Worm (Caenorhabditis elegans) whole organism, young adult: Measurements from ENCODE around the gene zipt-9.

ENCODE experiments used
- B0035.1 ChIP-seq: sonication (generic microtip); optimal IDR thresholded peaks from 2 replicates; lab custom pipeline; 2016; ENCODE audit warnings: missing genetic modification characterization, mild to moderate bottlenecking, missing compliant biosample characterization, missing genotype, missing genetic modification reagents
- B0336.3 ChIP-seq: fragments of 200-800 bp; sonication (Bioruptor generic); IDR thresholded peaks from 2 replicates; pipeline ENCODE4 v1.3.6; 2022; ENCODE audit warnings: missing genetic modification characterization, missing compliant biosample characterization
- D2030.7 ChIP-seq: fragments of 200-800 bp; sonication (Bioruptor generic); IDR thresholded peaks from 2 replicates; pipeline ENCODE4 v1.3.6; 2022; ENCODE audit warnings: missing genetic modification reagents, missing genetic modification characterization, missing compliant biosample characterization
- F33H1.4 ChIP-seq: fragments of 200-800 bp; sonication (Bioruptor generic); IDR thresholded peaks from 2 replicates; pipeline ENCODE4 v1.3.6; 2022; ENCODE audit warnings: missing genetic modification reagents, missing genetic modification characterization, missing compliant biosample characterization
- F37B4.10 ChIP-seq: fragments of 200-800 bp; sonication (Bioruptor generic); IDR thresholded peaks from 2 replicates; pipeline ENCODE4 v1.3.6; 2022; ENCODE audit warnings: missing genetic modification characterization, missing compliant biosample characterization
- F49E8.2 ChIP-seq: sonication (generic microtip); optimal IDR thresholded peaks from 3 replicates; lab custom pipeline; 2017; ENCODE audit warnings: missing genetic modification characterization, mild to moderate bottlenecking, missing compliant biosample characterization, antibody characterized with exemption, moderate library complexity; ENCODE audit not compliant: insufficient read depth
- F55B11.4 ChIP-seq: sonication (generic microtip); optimal IDR thresholded peaks from 2 replicates; lab custom pipeline; 2016; ENCODE audit warnings: missing compliant biosample characterization, missing genetic modification characterization, borderline replicate concordance; ENCODE audit not compliant: insufficient read depth
- Y56A3A.18 ChIP-seq: fragments of 200-800 bp; sonication (Bioruptor generic); IDR thresholded peaks from 2 replicates; pipeline ENCODE4 v1.3.6; 2022; ENCODE audit warnings: missing genetic modification reagents, missing genetic modification characterization, missing compliant biosample characterization
- Y67H2A.10 ChIP-seq: fragments of 200-800 bp; sonication (Bioruptor generic); conservative IDR thresholded peaks from 2 replicates; pipeline ENCODE4 v1.3.6; 2022; ENCODE audit warnings: missing genetic modification reagents, missing genetic modification characterization, missing compliant biosample characterization
- ZK185.1 ChIP-seq: sonication (generic microtip); optimal IDR thresholded peaks from 2 replicates; lab custom pipeline; 2016; ENCODE audit warnings: mild to moderate bottlenecking, missing genetic modification characterization, missing compliant biosample characterization; ENCODE audit not compliant: poor library complexity, severe bottlenecking
- ama-1 ChIP-seq, 3 experiments: fragments of 150-350 bp in 1 of 3; sonication (generic microtip) in 2 of 3; optimal IDR thresholded peaks; 2 replicates each; lab custom pipeline; 2014 to 2018; ENCODE audit warnings: missing biosample characterization in 2 of 3, missing genetic modification characterization in 2 of 3, missing genetic modification reagents in 2 of 3
- attf-3 ChIP-seq: fragments of 200-800 bp; sonication (Bioruptor generic); conservative IDR thresholded peaks from 2 replicates; pipeline ENCODE4 v1.3.6; 2022; ENCODE audit warnings: missing genetic modification reagents, missing genetic modification characterization, missing compliant biosample characterization
- attf-5 ChIP-seq: fragments of 200-800 bp; sonication (Bioruptor generic); optimal IDR thresholded peaks from 2 replicates; lab custom pipeline; 2018; ENCODE audit warnings: mild to moderate bottlenecking, missing genetic modification characterization, missing compliant biosample characterization
- cebp-2 ChIP-seq: fragments of 200-800 bp; sonication (Bioruptor generic); IDR thresholded peaks from 2 replicates; pipeline ENCODE4 v1.3.6; 2022; ENCODE audit warnings: missing genetic modification characterization, missing compliant biosample characterization
- ceh-27 ChIP-seq: fragments of 200-800 bp; sonication (Bioruptor generic); optimal IDR thresholded peaks from 2 replicates; lab custom pipeline; 2018; ENCODE audit warnings: mild to moderate bottlenecking, missing genetic modification characterization, moderate library complexity, missing compliant biosample characterization
- dox-1 ChIP-seq: fragments of 200-800 bp; sonication (Bioruptor generic); IDR thresholded peaks from 2 replicates; pipeline ENCODE4 v1.3.6; 2022; ENCODE audit warnings: missing genetic modification reagents, missing genetic modification characterization, missing compliant biosample characterization
- dpff-1 ChIP-seq: sonication (generic microtip); optimal IDR thresholded peaks from 2 replicates; lab custom pipeline; 2017; ENCODE audit warnings: mild to moderate bottlenecking, missing genetic modification characterization, missing compliant biosample characterization
- egl-18 ChIP-seq: fragments of 200-800 bp; sonication (Bioruptor generic); IDR thresholded peaks from 2 replicates; pipeline ENCODE4 v1.3.6; 2022; ENCODE audit warnings: missing genetic modification reagents, missing genetic modification characterization, missing compliant biosample characterization
- egl-44 ChIP-seq: fragments of 200-800 bp; sonication (Bioruptor generic); IDR thresholded peaks from 2 replicates; pipeline ENCODE4 v1.3.6; 2022; ENCODE audit warnings: missing genetic modification reagents, missing genetic modification characterization, missing compliant biosample characterization
- ekl-4 ChIP-seq: fragments of 200-800 bp; sonication (Bioruptor generic); IDR thresholded peaks from 2 replicates; pipeline ENCODE4 v1.3.6; 2022; ENCODE audit warnings: missing genetic modification reagents, missing genetic modification characterization, missing compliant biosample characterization
- him-1 ChIP-seq: sonication (generic microtip); optimal IDR thresholded peaks from 2 replicates; lab custom pipeline; 2016; ENCODE audit warnings: missing genotype, missing genetic modification reagents, missing genetic modification characterization, missing compliant biosample characterization
- hmg-20 ChIP-seq: fragments of 200-800 bp; sonication (Bioruptor generic); IDR thresholded peaks from 2 replicates; pipeline ENCODE4 v1.3.6; 2022; ENCODE audit warnings: missing genetic modification reagents, missing genetic modification characterization, missing compliant biosample characterization
- lag-1 ChIP-seq: fragments of 200-800 bp; sonication (Bioruptor generic); IDR thresholded peaks from 2 replicates; pipeline ENCODE4 v1.3.6; 2022; ENCODE audit warnings: missing genetic modification reagents, missing genetic modification characterization, missing compliant biosample characterization
- let-607 ChIP-seq, 2 experiments: fragments of 200-800 bp in 1 of 2; sonication (Bioruptor generic) in 1 of 2; sonication (generic microtip) in 1 of 2; optimal IDR thresholded peaks; 2 replicates each; lab custom pipeline; 2016 to 2018; ENCODE audit warnings: mild to moderate bottlenecking in 2 of 2, missing compliant biosample characterization in 2 of 2, missing genetic modification characterization in 2 of 2, moderate library complexity in 2 of 2, missing genotype in 1 of 2
- lin-26 ChIP-seq: fragments of 200-800 bp; sonication (Bioruptor generic); IDR thresholded peaks from 2 replicates; pipeline ENCODE4 v1.3.6; 2022; ENCODE audit warnings: missing genetic modification reagents, missing genetic modification characterization, missing compliant biosample characterization
- lin-54 ChIP-seq: fragments of 200-800 bp; sonication (Bioruptor generic); optimal IDR thresholded peaks from 2 replicates; lab custom pipeline; 2018; ENCODE audit warnings: mild to moderate bottlenecking, missing genetic modification characterization, missing compliant biosample characterization
- madf-10 ChIP-seq: sonication (generic microtip); optimal IDR thresholded peaks from 2 replicates; lab custom pipeline; 2016; ENCODE audit warnings: mild to moderate bottlenecking, missing genetic modification characterization, missing compliant biosample characterization
- madf-3 ChIP-seq: fragments of 200-800 bp; sonication (Bioruptor generic); IDR thresholded peaks from 2 replicates; pipeline ENCODE4 v1.3.6; 2022; ENCODE audit warnings: missing genetic modification reagents, missing genetic modification characterization, missing compliant biosample characterization
- madf-6 ChIP-seq: fragments of 200-800 bp; sonication (Bioruptor generic); IDR thresholded peaks from 2 replicates; pipeline ENCODE4 v1.3.6; 2022; ENCODE audit warnings: missing genetic modification reagents, missing genetic modification characterization, missing compliant biosample characterization
- madf-8 ChIP-seq: fragments of 200-800 bp; sonication (Bioruptor generic); conservative IDR thresholded peaks from 2 replicates; pipeline ENCODE4 v1.3.6; 2022; ENCODE audit warnings: missing genetic modification reagents, missing genetic modification characterization, missing compliant biosample characterization
- mcd-1 ChIP-seq: fragments of 200-800 bp; sonication (Bioruptor generic); IDR thresholded peaks from 2 replicates; pipeline ENCODE4 v1.3.6; 2022; ENCODE audit warnings: missing genetic modification reagents, missing genetic modification characterization, missing compliant biosample characterization
- nfya-1 ChIP-seq: sonication (generic microtip); optimal IDR thresholded peaks from 2 replicates; lab custom pipeline; 2017; ENCODE audit warnings: antibody characterized with exemption, missing compliant biosample characterization, missing genetic modification characterization, borderline replicate concordance; ENCODE audit not compliant: insufficient read depth
- nfya-2 ChIP-seq: fragments of 200-800 bp; sonication (Bioruptor generic); IDR thresholded peaks from 2 replicates; pipeline ENCODE4 v1.3.6; 2022; ENCODE audit warnings: missing genetic modification reagents, missing genetic modification characterization, missing compliant biosample characterization
- nhr-27 ChIP-seq: fragments of 200-800 bp; sonication (Bioruptor generic); optimal IDR thresholded peaks from 2 replicates; lab custom pipeline; 2018; ENCODE audit warnings: mild to moderate bottlenecking, missing genetic modification characterization, moderate library complexity, missing compliant biosample characterization
- pbrm-1 ChIP-seq: fragments of 200-800 bp; sonication (Bioruptor generic); IDR thresholded peaks from 2 replicates; pipeline ENCODE4 v1.3.6; 2022; ENCODE audit warnings: missing genetic modification reagents, missing genetic modification characterization, missing compliant biosample characterization
- pha-4 ChIP-seq: fragments of 150-350 bp; sonication (generic microtip); optimal IDR thresholded peaks from 2 replicates; lab custom pipeline; 2014; ENCODE audit warnings: missing biosample characterization, missing genetic modification reagents, missing genetic modification characterization
- rcor-1 ChIP-seq: fragments of 200-800 bp; sonication (Bioruptor generic); IDR thresholded peaks from 2 replicates; pipeline ENCODE4 v1.3.6; 2022; ENCODE audit warnings: missing genetic modification reagents, missing genetic modification characterization, missing compliant biosample characterization
- sdz-38 ChIP-seq: sonication (generic microtip); optimal IDR thresholded peaks from 2 replicates; lab custom pipeline; 2016; ENCODE audit warnings: missing genotype, missing genetic modification characterization, missing compliant biosample characterization
- snpc-1.1 ChIP-seq: sonication (generic microtip); optimal IDR thresholded peaks from 2 replicates; lab custom pipeline; 2017; ENCODE audit warnings: missing genetic modification characterization, mild to moderate bottlenecking, missing compliant biosample characterization, antibody characterized with exemption, moderate library complexity, missing genotype, missing genetic modification reagents; ENCODE audit not compliant: insufficient read depth
- snpc-3.4 ChIP-seq: sonication (generic microtip); optimal IDR thresholded peaks from 2 replicates; lab custom pipeline; 2017; ENCODE audit warnings: missing genetic modification characterization, mild to moderate bottlenecking, missing compliant biosample characterization, antibody characterized with exemption, moderate library complexity, missing genotype, missing genetic modification reagents
- somi-1 ChIP-seq: fragments of 200-800 bp; sonication (Bioruptor generic); optimal IDR thresholded peaks from 2 replicates; lab custom pipeline; 2018; ENCODE audit warnings: mild to moderate bottlenecking, missing genetic modification characterization, missing compliant biosample characterization
- sptf-2 ChIP-seq: fragments of 200-800 bp; sonication (Bioruptor generic); optimal IDR thresholded peaks from 2 replicates; lab custom pipeline; 2018; ENCODE audit warnings: mild to moderate bottlenecking, missing genetic modification characterization, missing compliant biosample characterization
- unc-130 ChIP-seq: sonication (generic microtip); optimal IDR thresholded peaks from 2 replicates; lab custom pipeline; 2016; ENCODE audit warnings: missing genetic modification reagents, missing genetic modification characterization, missing compliant biosample characterization
- zim-3 ChIP-seq: sonication (generic microtip); optimal IDR thresholded peaks from 2 replicates; lab custom pipeline; 2017; ENCODE audit warnings: mild to moderate bottlenecking, missing genetic modification characterization, moderate library complexity, missing compliant biosample characterization
- ztf-25 ChIP-seq: fragments of 200-800 bp; sonication (Bioruptor generic); IDR thresholded peaks from 2 replicates; pipeline ENCODE4 v1.3.6; 2022; ENCODE audit warnings: missing genetic modification reagents, missing genetic modification characterization, missing compliant biosample characterization
- ztf-28 ChIP-seq: fragments of 200-800 bp; sonication (Bioruptor generic); IDR thresholded peaks from 2 replicates; pipeline ENCODE4 v1.3.6; 2022; ENCODE audit warnings: missing genetic modification reagents, missing genetic modification characterization, missing compliant biosample characterization
- ztf-6 ChIP-seq: fragments of 200-800 bp; sonication (Bioruptor generic); IDR thresholded peaks from 2 replicates; pipeline ENCODE4 v1.3.6; 2022; ENCODE audit warnings: missing genetic modification reagents, missing genetic modification characterization, missing compliant biosample characterization

Gene zipt-9

DNA sequence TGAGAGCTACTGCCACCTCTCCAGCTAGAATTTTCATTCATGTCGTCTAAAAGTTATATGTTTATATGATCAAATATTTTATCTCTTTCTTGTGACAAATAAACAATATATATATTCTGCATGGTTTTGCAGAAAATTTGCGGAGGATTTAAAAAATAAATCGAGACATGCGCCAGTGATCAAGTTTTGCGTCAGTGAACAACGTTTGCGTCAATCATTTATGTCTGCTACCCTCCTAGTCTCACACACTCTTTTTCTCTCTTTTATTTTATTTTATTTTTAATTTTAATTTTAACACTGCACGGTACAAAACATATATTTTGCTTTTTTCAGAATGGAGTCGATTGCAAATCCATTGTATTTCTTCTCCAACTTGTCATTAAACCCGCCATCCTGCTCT lies 36.5 kb downstream of the zipt-9 start, which contains the start of the genes tag-65 and ccz-1 (continued):
- peak in 1 of 2 experiments; percentile 59 for TF ChIP-seq let-607 (tag; optimal IDR thresholded peaks at IDR 0.05; lab: Kevin White, UChicago)
- TF ChIP-seq D2030.7 (GFP tag; lab: Robert Waterston, UW), result peak; percentile 46; the same call in 1 of the 2 replicates
- peak; percentile 55 for TF ChIP-seq snpc-3.4 (tag; lab: Kevin White, UChicago)
- TF ChIP-seq sptf-2 (GFP tag; lab: Kevin White, UChicago), result no peak
- peak; percentile 79 for TF ChIP-seq ZK185.1 (tag; lab: Kevin White, UChicago)
- peak; percentile 43 for TF ChIP-seq madf-10 (tag; lab: Kevin White, UChicago)
- no peak for TF ChIP-seq ztf-25 (GFP tag; lab: Robert Waterston, UW)
- no peak for TF ChIP-seq B0035.1
- no peak for TF ChIP-seq cebp-2 (GFP tag; lab: Robert Waterston, UW)
- TF ChIP-seq sdz-38 (tag; lab: Kevin White, UChicago), result no peak
- peak; percentile 70 for TF ChIP-seq F33H1.4 (GFP tag; lab: Robert Waterston, UW)
- TF ChIP-seq snpc-1.1 (tag; lab: Kevin White, UChicago), result peak; percentile 23
- TF ChIP-seq B0336.3 (GFP tag; lab: Robert Waterston, UW), result peak; percentile 87
- TF ChIP-seq dox-1 (GFP tag; lab: Robert Waterston, UW), result peak; percentile 77
- TF ChIP-seq madf-8 (GFP tag; lab: Robert Waterston, UW), result peak; percentile 68
- peak; percentile 32 for TF ChIP-seq F49E8.2 (tag; lab: Kevin White, UChicago)
- TF ChIP-seq pha-4 (tag; lab: Kevin White, UChicago), result peak; percentile 13
- TF ChIP-seq egl-44 (GFP tag; lab: Robert Waterston, UW), result no peak
- 0 out of 2 replicates have a peak, but pooled peaks have one; percentile 60 for TF ChIP-seq madf-3 (GFP tag; lab: Robert Waterston, UW)
- TF ChIP-seq nfya-1 (tag; lab: Kevin White, UChicago), result no peak
- TF ChIP-seq pbrm-1 (GFP tag; lab: Robert Waterston, UW), result peak; percentile 59; the same call in 1 of the 2 replicates
- TF ChIP-seq somi-1 (GFP tag; lab: Kevin White, UChicago), result peak; percentile 29
- TF ChIP-seq lag-1 (GFP tag; lab: Robert Waterston, UW), result no peak
- TF ChIP-seq unc-130 (GFP tag; lab: Kevin White, UChicago), result peak; percentile 44
- no peak for TF ChIP-seq egl-18 (GFP tag; lab: Robert Waterston, UW)
- TF ChIP-seq attf-3, result peak; percentile 57; the same call in 1 of the 2 replicates
- TF ChIP-seq F37B4.10 (GFP tag; lab: Robert Waterston, UW), result no peak
- TF ChIP-seq ama-1 (optimal IDR thresholded peaks at IDR 0.05; lab: Kevin White, UChicago), result no peak
- TF ChIP-seq ama-1 (GFP tag; optimal IDR thresholded peaks at IDR 0.05; lab: Kevin White, UChicago), result no peak
- TF ChIP-seq madf-6, result peak; percentile 85
- TF ChIP-seq ceh-27 (GFP tag; lab: Kevin White, UChicago), result peak; percentile 35
- peak; percentile 5 for TF ChIP-seq him-1 (tag; lab: Kevin White, UChicago)
- no peak for TF ChIP-seq lin-26 (GFP tag; lab: Robert Waterston, UW)
- TF ChIP-seq zim-3 (tag; lab: Kevin White, UChicago), result no peak
- TF ChIP-seq dpff-1 (tag; lab: Kevin White, UChicago), result no peak
- TF ChIP-seq rcor-1, result peak; percentile 89
- peak; percentile 89 for TF ChIP-seq lin-54 (GFP tag; lab: Kevin White, UChicago)
- TF ChIP-seq hmg-20, result 0 out of 2 replicates have a peak, but pooled peaks have one; percentile 55
- TF ChIP-seq ztf-28 (GFP tag; lab: Robert Waterston, UW), result no peak
- no peak for TF ChIP-seq nfya-2 (GFP tag; lab: Robert Waterston, UW)
- peak; percentile 62; the same call in 1 of the 2 replicates for TF ChIP-seq Y56A3A.18 (GFP tag; lab: Robert Waterston, UW)
- TF ChIP-seq attf-5 (GFP tag; lab: Kevin White, UChicago), result peak; percentile 70
- TF ChIP-seq nhr-27 (tag; lab: Kevin White, UChicago), result no peak
- TF ChIP-seq ztf-6 (GFP tag; lab: Robert Waterston, UW), result no peak
- no peak for TF ChIP-seq Y67H2A.10 (GFP tag; lab: Robert Waterston, UW)
- TF ChIP-seq F55B11.4 (tag; lab: Kevin White, UChicago), result no peak
- peak; percentile 88 for TF ChIP-seq mcd-1 (GFP tag; lab: Robert Waterston, UW)
- peak; percentile 84 for TF ChIP-seq ekl-4 (GFP tag; lab: Robert Waterston, UW)
